Worm (Caenorhabditis elegans) whole organism, early embryonic: ENCODE results near the gene lap-1.
A peak's percentile ranks its signal among the peaks of the same experiment; 100 is the strongest.

Experiments
- B0310.2 ChIP-seq: sonication (generic microtip); optimal IDR thresholded peaks from 2 replicates; lab custom pipeline; 2016; ENCODE audit warnings: mild to moderate bottlenecking, missing genetic modification characterization, missing compliant biosample characterization
- F13C5.2 ChIP-seq: sonication (generic microtip); optimal IDR thresholded peaks from 2 replicates; lab custom pipeline; 2017; ENCODE audit warnings: mild to moderate bottlenecking, missing genetic modification characterization, inconsistent platforms, missing compliant biosample characterization
- aly-1 ChIP-seq: sonication (generic microtip); optimal IDR thresholded peaks from 2 replicates; lab custom pipeline; 2016; ENCODE audit warnings: missing genetic modification characterization, missing compliant biosample characterization
- ama-1 ChIP-seq: fragments of 150-350 bp; optimal IDR thresholded peaks from 2 replicates; lab custom pipeline; 2014
- ceh-13 ChIP-seq: fragments of 200-800 bp; sonication (Bioruptor generic); optimal IDR thresholded peaks from 2 replicates; lab custom pipeline; 2018; ENCODE audit warnings: mild to moderate bottlenecking, missing genetic modification characterization, missing compliant biosample characterization
- ets-7 ChIP-seq: sonication (generic microtip); optimal IDR thresholded peaks from 2 replicates; lab custom pipeline; 2016; ENCODE audit warnings: missing genotype, missing genetic modification characterization, missing compliant biosample characterization
- flt-1 ChIP-seq: fragments of 200-800 bp; sonication (Bioruptor generic); IDR thresholded peaks from 2 replicates; pipeline ENCODE4 v1.3.6; 2022; ENCODE audit warnings: missing genetic modification characterization, missing compliant biosample characterization
- hmbx-1 ChIP-seq: sonication (generic microtip); optimal IDR thresholded peaks from 2 replicates; lab custom pipeline; 2016; ENCODE audit warnings: mild to moderate bottlenecking, missing genetic modification characterization, missing compliant biosample characterization
- hmg-4 ChIP-seq: fragments of 200-800 bp; sonication (Bioruptor generic); optimal IDR thresholded peaks from 2 replicates; lab custom pipeline; 2018; ENCODE audit warnings: mild to moderate bottlenecking, missing genetic modification characterization, missing compliant biosample characterization
- hnd-1 ChIP-seq: sonication (generic microtip); optimal IDR thresholded peaks from 2 replicates; lab custom pipeline; 2016; ENCODE audit warnings: missing genetic modification characterization, missing compliant biosample characterization
- pes-1 ChIP-seq: fragments of 200-800 bp; sonication (Bioruptor generic); IDR thresholded peaks from 2 replicates; pipeline ENCODE4 v1.3.6; 2022; ENCODE audit warnings: missing genetic modification reagents, missing genetic modification characterization, missing compliant biosample characterization
- scrt-1 ChIP-seq: fragments of 200-800 bp; sonication (Bioruptor generic); IDR thresholded peaks from 2 replicates; pipeline ENCODE4 v1.3.6; 2022; ENCODE audit warnings: missing genetic modification characterization, missing compliant biosample characterization
- sea-1 ChIP-seq: fragments of 200-800 bp; sonication (Bioruptor generic); conservative IDR thresholded peaks from 2 replicates; pipeline ENCODE4 v1.3.6; 2022; ENCODE audit warnings: missing genetic modification characterization, missing compliant biosample characterization
- tbx-11 ChIP-seq: fragments of 200-800 bp; sonication (Bioruptor generic); IDR thresholded peaks from 2 replicates; pipeline ENCODE4 v1.3.6; 2022; ENCODE audit warnings: missing genetic modification characterization, missing compliant biosample characterization
- tbx-37 ChIP-seq: fragments of 200-800 bp; sonication (Bioruptor generic); conservative IDR thresholded peaks from 2 replicates; pipeline ENCODE4 v1.3.6; 2022; ENCODE audit warnings: missing genetic modification reagents, missing genetic modification characterization, missing compliant biosample characterization
- tra-4 ChIP-seq: sonication (generic microtip); optimal IDR thresholded peaks from 2 replicates; lab custom pipeline; 2017; ENCODE audit warnings: missing genetic modification characterization, missing compliant biosample characterization

lap-1 gene

DNA sequence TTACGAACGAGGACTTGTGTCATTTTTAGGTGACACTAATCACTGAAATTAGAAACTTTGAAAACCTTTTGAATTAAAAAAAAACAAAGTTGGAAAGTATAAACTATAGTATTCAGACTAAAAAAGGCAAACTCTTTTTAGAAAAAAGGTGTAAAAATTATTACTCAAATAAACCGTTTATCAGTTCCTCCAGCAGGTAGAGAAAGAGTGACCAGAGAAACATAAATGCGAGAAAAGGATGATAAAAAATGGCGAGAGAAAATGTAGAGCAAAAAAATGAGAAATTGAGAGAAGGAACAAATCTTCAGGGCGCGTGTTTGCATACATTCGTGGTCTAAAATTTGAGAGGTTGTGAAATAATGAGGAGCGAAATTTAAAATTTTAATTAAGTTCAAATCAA, at the start of gene lap-1:
TSS of gene lap-1 (minus strand) at position 42 of the 400 bp plus-strand sequence.
- TF ChIP-seq flt-1 (GFP tag; lab: Robert Waterston, UW) (no peak), tra-4 (tag; lab: Kevin White, UChicago) (no peak), scrt-1 (no peak), ceh-13 (GFP tag; lab: Kevin White, UChicago) (no peak), tbx-37 (GFP tag; lab: Robert Waterston, UW) (no peak), ets-7 (tag; lab: Kevin White, UChicago) (no peak), hmg-4 (no peak), aly-1 (no peak), ama-1 (lab: Kevin White, UChicago) (no peak)

DNA sequence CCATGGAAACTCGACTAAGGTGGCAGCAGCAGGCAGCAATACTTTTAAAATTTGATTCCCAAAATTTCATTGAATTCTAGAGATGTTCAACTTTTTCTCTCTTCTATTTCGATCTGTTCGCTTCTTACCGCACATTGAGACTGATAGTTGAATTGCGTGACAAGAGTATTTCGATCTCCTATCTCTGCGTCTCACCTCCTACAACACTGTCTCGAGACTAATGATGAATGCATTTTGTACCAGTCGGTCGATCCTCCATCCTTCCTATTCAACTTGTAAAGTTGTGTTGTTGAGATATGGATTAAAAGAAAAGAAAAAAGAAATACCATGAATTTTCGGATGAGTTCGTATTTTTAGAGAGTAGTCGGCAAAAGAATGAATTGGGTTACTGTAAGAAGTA, 49.5 kb upstream of the lap-1 start:
- TF ChIP-seq ets-7 (tag; lab: Kevin White, UChicago) (no peak), F13C5.2 (tag; lab: Kevin White, UChicago) (no peak), tbx-11 (no peak), scrt-1 (no peak), hnd-1 (tag; lab: Kevin White, UChicago) (no peak), hmbx-1 (tag; lab: Kevin White, UChicago) (no peak)

DNA sequence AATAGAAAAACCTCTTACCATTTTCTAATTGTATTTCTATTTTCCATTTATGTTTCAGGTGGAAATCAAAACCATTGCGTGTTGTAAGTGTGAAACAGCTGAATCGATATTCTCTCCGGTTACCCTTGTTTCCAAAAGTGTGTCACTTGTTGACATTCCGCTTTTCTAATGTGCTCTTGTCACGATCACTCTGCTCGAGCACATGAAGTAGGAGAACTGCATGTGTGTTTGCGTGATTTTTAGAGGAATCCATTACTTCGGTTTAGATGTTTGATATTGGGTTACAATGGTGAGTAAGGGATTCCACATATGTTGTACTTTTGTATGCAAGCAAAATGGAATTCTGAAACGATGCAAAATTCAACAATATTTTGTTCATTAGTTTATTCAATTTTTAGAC, 48.8 kb upstream of the lap-1 start:
- TF ChIP-seq B0310.2 (tag; lab: Kevin White, UChicago) (no peak), scrt-1 (no peak), flt-1 (GFP tag; lab: Robert Waterston, UW) (no peak), aly-1 (no peak), hmbx-1 (tag; lab: Kevin White, UChicago) (no peak), tra-4 (tag; lab: Kevin White, UChicago) (no peak), sea-1 (no peak)

- TF ChIP-seq hnd-1 (tag; lab: Kevin White, UChicago) = no peak
Observed at ce11 chrIII:8449160-8449807, 47.6 kb upstream of the lap-1 start, which contains the start of gene mrpl-32. Gene mrpl-32 (plus strand): TSS chrIII:8449757.

DNA sequence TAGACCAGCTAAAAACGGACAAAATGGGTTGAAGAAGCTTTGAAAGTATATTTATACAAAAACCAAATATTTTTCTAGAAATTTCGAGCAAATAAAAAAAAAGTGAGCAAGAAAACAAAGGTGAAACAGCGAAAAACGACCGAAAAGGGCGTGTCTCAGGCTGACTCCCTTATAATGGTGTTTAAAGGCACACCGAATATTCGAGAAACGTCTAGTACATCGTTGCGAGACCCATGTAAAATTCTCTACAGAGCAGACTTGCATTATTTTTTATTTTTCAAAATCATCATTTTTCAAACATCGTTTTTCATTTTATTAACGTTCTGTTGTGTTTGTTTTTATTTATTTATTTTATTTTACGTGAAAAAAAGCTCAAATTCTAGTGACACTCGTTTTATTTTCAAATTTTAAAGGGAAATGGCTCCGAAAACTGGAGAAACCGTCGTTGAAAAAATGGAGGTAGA, 45.2 kb upstream of the lap-1 start, which contains the start of gene rpn-3:
TSS of gene rpn-3 (plus strand) at position 414 of the 464 bp plus-strand sequence.
- 0 out of 2 replicates have a peak, but pooled peaks have one; percentile 27 for TF ChIP-seq pes-1
- TF ChIP-seq ceh-13 (GFP tag; lab: Kevin White, UChicago) = no peak
- peak; percentile 84 for TF ChIP-seq F13C5.2 (tag; lab: Kevin White, UChicago)

- TF ChIP-seq ets-7 (tag; lab: Kevin White, UChicago) (no peak), ama-1 (lab: Kevin White, UChicago) (peak; percentile 13)
Observed at ce11 chrIII:8446534-8446933, 44.8 kb upstream of the lap-1 start, which contains the start of gene hsp-110. Gene hsp-110 (minus strand): TSS chrIII:8446909.

DNA sequence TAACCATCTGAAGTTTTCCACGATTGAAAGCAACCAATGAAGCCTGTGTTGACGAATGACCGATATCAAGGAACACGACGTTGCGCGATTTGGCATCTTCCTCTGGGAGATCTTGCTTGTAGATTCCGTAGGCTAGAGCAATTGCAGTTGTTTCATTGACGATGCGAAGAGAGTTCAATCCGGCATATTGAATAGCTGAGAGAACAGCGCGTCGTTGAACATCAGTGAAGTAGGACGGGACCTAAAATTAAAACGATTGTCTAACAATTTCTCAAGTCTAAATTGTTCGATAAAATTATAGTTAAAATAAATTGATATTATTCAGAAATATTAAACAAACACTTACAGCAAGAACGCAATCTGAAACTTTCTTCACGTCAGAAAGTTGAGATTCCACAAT, 44.3 kb upstream of the lap-1 start:
- TF ChIP-seq ama-1 (lab: Kevin White, UChicago) (no peak), scrt-1 (no peak), pes-1 (no peak), ceh-13 (GFP tag; lab: Kevin White, UChicago) (no peak)

- no peak for TF ChIP-seq aly-1
Observed at ce11 chrIII:8444433-8445090, 42.8 kb upstream of the lap-1 start.

DNA sequence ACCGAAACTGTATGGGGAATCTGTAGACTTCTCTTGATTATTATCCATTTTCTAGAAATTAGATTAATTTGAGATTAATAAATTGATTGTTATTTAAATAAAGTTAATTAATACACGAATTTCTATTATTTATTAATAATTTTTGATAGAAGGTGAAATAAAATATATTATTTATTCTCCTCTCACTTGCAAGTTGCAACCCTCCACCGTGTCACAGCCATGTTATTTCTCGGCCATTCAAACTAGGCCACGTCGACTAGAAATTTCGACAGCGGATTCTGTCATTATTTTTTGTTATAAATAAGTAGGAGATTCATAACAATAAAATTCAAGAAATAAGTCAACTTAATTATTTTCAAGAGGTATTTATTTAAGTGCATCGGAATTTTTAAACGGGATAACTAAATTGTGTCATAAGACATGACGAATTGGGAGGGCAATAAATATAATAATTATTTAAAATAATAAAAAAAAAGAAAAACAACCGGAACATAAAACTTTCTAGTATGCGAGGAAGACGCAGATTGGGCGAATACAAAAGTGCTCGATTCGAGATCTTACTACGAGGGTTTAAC, 41.9 kb upstream of the lap-1 start, which contains the start of gene ufbp-1:
TSS of gene ufbp-1 (minus strand) at position 51 of the 575 bp plus-strand sequence.
- TF ChIP-seq ceh-13 (GFP tag; lab: Kevin White, UChicago) (no peak), tbx-37 (GFP tag; lab: Robert Waterston, UW) (no peak; the same call in 1 of the 2 replicates), sea-1 (0 out of 2 replicates have a peak, but pooled peaks have one; percentile 17), hmg-4 (no peak)

DNA sequence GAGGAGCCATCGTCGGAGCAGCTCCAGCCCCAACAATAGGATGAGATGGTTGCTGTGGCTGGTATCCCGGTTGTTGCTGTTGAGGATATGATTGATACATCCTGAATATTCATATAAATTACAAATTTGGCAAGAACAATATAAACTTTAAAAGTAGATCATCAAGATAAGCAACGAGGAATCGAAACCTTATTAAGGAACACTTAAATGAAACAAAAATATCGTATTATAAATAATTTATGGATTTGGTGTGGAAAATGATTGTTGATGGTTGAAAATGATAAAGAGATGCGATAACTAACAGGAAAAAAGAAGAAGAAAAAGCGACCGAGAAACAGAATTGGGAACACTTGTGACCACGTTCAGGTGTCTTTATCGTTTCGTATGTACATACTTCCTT, 37.6 kb upstream of the lap-1 start, which contains the start of gene pqn-96:
TSS of gene pqn-96 (minus strand) at position 101 of the 400 bp plus-strand sequence.
- no peak for TF ChIP-seq F13C5.2 (tag; lab: Kevin White, UChicago)
